Worm (Caenorhabditis elegans): Measurements from ENCODE around the gene nspc-15.

DNA sequence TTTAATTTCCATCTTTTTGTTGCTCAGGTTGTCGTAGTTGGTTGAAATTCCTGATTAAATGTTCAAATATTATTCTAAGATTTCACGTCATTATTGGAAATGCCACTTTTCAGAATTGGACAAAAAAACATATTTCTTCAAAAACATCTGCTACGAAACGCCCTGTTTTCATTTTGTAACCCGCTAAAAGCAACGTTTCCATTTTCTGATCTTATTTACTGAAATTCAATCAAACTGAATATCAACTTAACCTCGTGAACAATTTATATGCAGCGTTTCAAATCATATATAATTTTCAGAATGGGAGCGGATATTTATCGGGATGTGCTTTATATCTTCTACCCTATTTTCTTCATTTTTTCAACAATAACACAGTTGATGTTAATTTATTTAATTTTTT lies 37.1 kb upstream of the nspc-15 start, which contains the start of gene srd-40:
- TF ChIP-seq tab-1 (GFP tag; IDR thresholded peaks at IDR 0.05) (no peak), ref-1 (GFP tag; conservative IDR thresholded peaks at IDR 0.05) (no peak), ztf-29 (GFP tag; IDR thresholded peaks at IDR 0.05) (no peak), med-1 (GFP tag; optimal IDR thresholded peaks at IDR 0.05; ENCODE audit: insufficient read depth) (no peak), T22C8.4 (GFP tag; IDR thresholded peaks at IDR 0.05) (no peak), cog-1 (tag; optimal IDR thresholded peaks at IDR 0.05) (no peak), klf-2 (GFP tag; conservative IDR thresholded peaks at IDR 0.05) (no peak), flt-1 (GFP tag; IDR thresholded peaks at IDR 0.05) (no peak)

All from whole organism, midembryonic.